Worm (Caenorhabditis elegans) whole organism, L1 larva: Measurements from ENCODE around the gene Y57G7A.1.

Experiments
- elt-2 ChIP-seq: sonication (generic microtip); optimal IDR thresholded peaks from 2 replicates; lab custom pipeline; 2016; ENCODE audit warnings: missing genetic modification characterization, mild to moderate bottlenecking, inconsistent platforms, missing compliant biosample characterization, missing genetic modification reagents
- mef-2 ChIP-seq: fragments of 150-350 bp; optimal IDR thresholded peaks from 2 replicates; lab custom pipeline; 2014; ENCODE audit warnings: missing biosample characterization, missing genetic modification characterization
- mep-1 ChIP-seq: fragments of 150-350 bp; optimal IDR thresholded peaks from 2 replicates; lab custom pipeline; 2014; ENCODE audit warnings: missing biosample characterization, missing genetic modification characterization
- nhr-77 ChIP-seq: fragments of 150-350 bp; optimal IDR thresholded peaks from 2 replicates; lab custom pipeline; 2014; ENCODE audit warnings: missing biosample characterization, missing genetic modification characterization
- unc-62 ChIP-seq: fragments of 150-350 bp; optimal IDR thresholded peaks from 2 replicates; lab custom pipeline; 2014; ENCODE audit warnings: missing biosample characterization, missing genetic modification reagents, missing genetic modification characterization
- ztf-11 ChIP-seq, 2 experiments: sonication (generic microtip); optimal IDR thresholded peaks; 2 replicates each; lab custom pipeline; 2016 to 2017; ENCODE audit warnings: missing genetic modification characterization in 2 of 2, missing biosample characterization in 1 of 2, missing compliant biosample characterization in 1 of 2

- TF ChIP-seq ztf-11 (tag; optimal IDR thresholded peaks at IDR 0.05; lab: Kevin White, UChicago) (no peak), unc-62 (GFP tag; lab: Kevin White, UChicago) (no peak), mep-1 (no peak), elt-2 (tag; lab: Kevin White, UChicago) (no peak), nhr-77 (no peak), mef-2 (tag; lab: Kevin White, UChicago) (no peak)
Measured at ce11 chrII:1275439-1275838, 22.8 kb upstream of the Y57G7A.1 start, which contains the start of gene Y57G7A.5.
